Worm (Caenorhabditis elegans): ENCODE data around the gene srd-17.

The srd-17 gene

DNA sequence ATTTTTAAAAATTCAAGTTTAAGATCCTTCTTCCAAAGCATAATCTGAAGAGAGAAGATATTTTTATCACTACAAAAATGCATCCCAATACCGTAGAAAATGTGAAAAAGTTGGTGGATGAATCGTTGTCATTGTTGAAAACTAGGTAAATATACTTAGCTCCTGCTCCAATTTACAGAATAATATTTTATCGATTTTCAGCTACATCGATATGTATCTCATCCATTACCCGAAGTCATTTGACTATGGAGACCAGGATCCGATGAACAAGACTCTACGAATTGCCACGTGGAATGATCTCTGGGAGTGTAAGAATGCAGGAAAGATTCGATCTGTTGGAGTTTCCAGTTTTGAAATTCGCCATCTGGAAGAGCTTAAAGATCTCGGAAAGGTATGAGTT, 24.1 kb downstream of the srd-17 start:
- no peak for TF ChIP-seq unc-62 (GFP tag; optimal IDR thresholded peaks at IDR 0.05)

DNA sequence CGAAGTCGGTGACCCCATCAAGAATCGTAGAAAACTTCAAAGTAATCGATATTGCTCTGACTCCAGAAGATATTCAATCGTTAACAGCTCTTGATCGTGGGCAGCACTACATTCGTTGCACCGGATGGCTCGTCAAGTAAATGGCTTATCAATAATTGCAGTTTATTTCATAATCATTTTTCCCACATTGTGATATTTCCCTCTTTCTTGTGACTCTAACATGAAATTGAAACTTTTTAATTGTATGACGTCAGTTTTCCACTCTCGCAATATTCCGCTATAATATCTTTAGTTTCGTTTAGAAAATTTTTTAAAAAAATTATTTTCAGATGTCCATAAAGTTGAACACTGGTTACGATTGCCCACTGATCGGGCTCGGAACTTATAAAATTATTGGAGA, 24.6 kb downstream of the srd-17 start, which contains the start of gene F53F1.3:
Gene F53F1.3 (plus strand): TSS at position 330 of the 400 bp plus-strand sequence.
- TF ChIP-seq unc-62 (GFP tag; optimal IDR thresholded peaks at IDR 0.05), result no peak

DNA sequence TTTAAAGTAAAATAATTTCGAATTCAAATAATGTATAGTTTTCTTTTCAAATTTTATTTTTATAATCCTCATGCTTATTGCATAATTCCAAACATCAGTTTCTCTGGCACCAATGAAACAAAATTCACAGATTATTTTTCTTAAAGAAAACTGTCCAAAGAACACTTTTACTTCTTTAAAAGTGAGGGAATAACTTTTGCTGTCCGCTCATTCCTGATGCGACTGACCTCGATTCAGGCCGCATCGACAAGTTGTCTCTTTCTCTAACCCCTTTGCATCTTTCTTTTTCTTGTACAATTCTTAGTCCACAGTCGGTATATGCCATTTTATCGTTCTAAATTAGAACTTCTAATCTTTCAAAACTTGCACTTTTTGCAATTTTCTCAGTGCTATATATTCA, 26.0 kb downstream of the srd-17 start, which contains the start of gene F53F1.2:
Gene F53F1.2 (plus strand): TSS at position 306 of the 400 bp plus-strand sequence.
- TF ChIP-seq unc-62 (GFP tag; optimal IDR thresholded peaks at IDR 0.05), result no peak

DNA sequence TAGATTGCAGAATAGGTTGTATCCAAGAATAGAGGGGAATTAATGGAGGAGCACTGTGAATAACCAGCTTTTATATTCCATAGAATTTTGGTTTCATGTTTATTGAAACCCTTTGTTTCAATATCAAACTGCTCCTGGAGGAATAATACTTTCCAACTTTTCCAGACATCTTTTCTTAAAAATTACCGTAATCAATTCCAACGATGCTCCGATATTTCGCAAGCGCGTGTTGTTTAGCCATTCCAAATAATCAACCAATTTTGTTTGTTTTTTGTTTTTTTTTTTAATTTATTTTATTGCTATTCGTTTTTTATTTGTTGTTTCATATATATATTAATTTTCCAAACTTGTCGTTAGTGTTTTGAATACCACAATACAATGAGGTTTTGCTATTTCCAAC, 26.5 kb downstream of the srd-17 start, which contains the start of gene cutl-1:
Gene cutl-1 (minus strand): TSS at position 83 of the 400 bp plus-strand sequence.
- no peak for TF ChIP-seq unc-62 (GFP tag; optimal IDR thresholded peaks at IDR 0.05)

DNA sequence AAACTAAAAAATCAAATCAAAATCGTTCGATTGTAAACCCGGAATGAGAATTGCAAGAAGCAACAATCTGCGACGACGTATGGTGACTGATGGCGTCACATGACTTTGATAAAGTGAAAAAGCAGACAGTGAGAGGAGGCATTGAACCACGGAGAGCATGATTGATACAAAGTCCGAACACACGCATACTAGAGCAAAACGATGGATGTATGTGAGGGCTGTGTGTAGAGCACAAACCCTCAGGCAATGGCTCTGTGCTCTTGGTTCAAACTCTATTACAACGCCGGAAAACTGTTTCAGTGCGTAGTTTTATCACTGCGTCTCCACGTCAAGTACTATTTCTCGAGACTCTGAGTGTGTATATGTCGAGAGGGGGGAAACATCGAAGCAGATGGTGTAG, 30.0 kb downstream of the srd-17 start:
- TF ChIP-seq unc-62 (GFP tag; optimal IDR thresholded peaks at IDR 0.05), result no peak

DNA sequence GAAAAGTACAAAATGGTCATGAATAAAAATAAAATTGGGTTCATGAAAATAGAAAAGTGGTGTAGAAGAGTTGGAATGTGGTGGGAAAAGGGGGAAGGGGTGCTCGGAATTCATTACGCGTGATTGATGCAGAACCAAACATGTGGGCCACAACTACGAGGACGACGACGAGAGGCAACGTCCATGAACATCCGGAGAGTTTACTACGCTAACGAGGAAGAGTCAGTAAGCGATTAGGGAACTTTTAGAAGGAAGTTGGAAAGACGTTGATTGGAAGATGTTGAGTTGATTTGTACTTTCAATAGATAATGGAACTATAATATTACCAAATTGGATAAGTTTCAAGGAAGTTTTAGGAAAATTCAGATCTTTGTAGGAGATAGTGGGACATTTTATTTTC, 30.8 kb downstream of the srd-17 start:
- TF ChIP-seq unc-62 (GFP tag; optimal IDR thresholded peaks at IDR 0.05), result no peak

DNA sequence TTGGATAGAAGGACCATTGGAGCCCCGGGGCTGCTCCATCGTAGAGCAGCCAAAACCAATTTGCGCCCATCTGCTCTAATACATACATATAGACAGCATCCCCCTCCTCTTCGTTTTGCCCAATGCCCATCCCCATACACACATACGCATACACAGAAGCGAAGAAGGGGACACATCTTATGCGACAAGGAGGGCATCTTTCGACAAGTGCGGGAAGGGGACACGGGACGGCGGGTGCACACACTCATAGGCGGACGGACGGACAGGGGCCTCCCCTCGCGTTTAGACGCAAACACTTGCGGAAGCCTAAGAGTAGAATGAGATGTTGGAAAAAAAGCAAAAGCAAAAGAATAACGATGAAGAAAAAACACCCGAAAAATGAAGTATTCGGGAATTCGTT, 36.1 kb downstream of the srd-17 start:
- no peak for TF ChIP-seq unc-62 (GFP tag; optimal IDR thresholded peaks at IDR 0.05)

DNA sequence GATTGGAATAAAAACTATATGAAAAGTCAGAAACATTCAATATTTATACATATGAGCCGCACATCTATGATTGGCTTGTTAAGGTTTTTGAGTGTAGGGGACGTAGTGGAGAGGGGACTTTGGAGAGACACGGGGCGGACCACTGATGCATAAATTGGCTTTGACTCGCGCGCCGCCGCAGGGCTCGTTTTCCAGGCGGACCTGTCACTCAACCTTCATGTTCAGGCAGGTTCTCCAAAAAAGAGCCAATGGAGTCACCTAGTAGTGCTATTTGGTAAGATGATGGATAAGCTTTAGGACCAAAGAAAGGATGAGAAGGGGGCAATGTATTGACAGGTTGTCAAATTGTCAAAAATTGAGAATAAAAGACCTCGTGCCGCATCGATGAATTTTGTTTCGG, 37.5 kb downstream of the srd-17 start:
- no peak for TF ChIP-seq unc-62 (GFP tag; optimal IDR thresholded peaks at IDR 0.05)

DNA sequence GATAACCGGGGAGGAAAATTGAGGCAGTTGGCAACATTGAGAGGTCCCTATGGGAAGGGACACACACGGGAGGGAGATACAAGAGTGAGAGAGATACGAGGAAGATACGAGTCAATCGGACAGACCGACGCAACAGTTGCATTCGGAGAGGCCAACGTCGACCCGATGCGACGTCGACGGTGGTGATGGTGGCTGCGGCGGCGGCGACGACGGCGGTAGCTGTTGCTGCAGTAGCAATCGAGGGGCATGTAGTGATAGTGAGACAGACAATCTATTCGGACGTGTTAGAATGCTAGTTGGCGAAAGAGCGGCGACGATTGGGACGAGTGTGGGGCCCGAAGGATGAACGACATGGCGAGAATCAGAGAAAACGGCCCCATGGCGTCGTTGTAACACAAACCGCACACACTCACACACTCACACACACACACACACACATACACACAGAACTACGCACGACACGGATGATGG, 39.1 kb downstream of the srd-17 start:
- no peak for TF ChIP-seq unc-62 (GFP tag; optimal IDR thresholded peaks at IDR 0.05)

DNA sequence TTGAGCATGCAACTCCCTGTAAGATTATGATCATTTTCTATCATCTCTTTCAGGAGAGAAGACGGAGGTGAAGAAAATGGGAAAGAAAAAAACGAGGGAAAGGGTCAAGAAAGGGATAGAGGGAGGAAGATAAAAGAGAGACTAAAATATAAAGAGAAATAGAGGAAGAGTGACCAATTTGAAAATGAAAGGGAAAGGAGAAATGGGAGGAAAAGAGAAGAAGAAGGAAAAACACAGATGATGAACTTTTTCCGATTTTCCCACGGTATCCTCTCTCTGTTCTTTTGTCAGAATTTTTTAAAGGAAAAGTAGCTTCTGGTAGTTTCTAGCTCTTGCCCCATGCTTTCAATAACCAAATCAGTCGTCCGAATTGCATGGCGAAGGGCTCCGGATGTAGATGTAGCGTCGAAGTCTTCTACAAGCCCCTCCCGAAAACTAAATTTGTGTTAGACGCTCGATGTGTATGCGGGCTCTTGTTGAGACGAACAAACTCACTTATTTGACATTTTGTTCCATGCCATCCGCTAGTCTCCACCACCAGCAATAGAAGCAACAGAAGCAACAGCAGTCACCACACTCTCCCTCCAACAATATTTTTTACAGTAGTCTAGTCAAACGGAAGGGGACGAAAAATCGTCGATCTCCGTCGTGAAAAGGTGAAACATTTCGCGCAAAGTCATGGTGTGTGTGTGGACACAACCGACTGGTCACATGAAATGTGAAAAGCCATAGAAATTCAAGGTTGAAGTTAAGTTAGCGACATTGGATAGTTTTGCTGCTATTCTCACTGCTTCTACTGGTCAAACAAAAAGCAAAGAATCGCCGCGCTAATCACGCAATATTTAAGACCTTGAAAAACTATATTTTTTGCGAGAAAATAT, 40.9 kb downstream of the srd-17 start, which contains the start of gene somi-1:
Gene somi-1 (minus strand): TSS at position 18 of the 881 bp plus-strand sequence.
- no peak for TF ChIP-seq unc-62 (GFP tag; optimal IDR thresholded peaks at IDR 0.05)

DNA sequence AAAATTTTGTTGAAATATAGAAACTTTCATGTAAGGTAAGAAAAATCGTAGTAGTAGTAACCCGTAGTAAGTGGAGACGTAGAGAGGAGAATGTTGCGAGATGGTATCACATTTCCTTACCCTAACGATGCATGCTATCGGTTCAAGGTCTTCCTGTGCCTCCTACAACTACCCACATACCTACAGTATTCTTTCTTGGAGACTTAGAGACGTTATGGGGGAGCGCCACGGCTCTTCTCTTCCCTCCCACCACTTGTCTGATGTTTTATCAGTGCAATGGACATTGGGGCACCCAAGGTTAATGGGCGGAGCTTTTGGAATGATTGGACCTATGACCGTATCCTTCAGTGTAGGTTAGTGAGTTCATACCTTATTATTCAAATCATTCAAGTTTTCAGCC, 41.6 kb downstream of the srd-17 start:
- no peak for TF ChIP-seq unc-62 (GFP tag; optimal IDR thresholded peaks at IDR 0.05)

DNA sequence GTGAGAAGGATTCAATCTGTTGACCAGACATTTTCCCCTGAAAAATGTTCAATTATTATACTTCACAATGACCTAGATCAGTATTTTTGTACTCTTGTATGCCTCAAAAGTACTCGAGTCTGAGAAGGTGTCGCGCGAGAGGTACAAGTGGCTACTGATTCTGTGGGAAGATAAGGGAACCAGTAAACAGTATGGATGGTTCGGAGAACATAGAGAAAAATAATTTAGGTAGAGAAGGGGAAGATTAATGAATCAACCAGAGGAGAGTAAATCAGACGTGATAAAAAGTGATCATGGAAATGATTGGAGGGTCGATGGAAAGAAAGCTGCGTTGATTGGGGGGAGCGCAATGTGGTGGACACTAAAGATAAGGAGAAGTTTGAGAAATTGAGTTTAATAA, 43.1 kb downstream of the srd-17 start:
- no peak for TF ChIP-seq unc-62 (GFP tag; optimal IDR thresholded peaks at IDR 0.05)

DNA sequence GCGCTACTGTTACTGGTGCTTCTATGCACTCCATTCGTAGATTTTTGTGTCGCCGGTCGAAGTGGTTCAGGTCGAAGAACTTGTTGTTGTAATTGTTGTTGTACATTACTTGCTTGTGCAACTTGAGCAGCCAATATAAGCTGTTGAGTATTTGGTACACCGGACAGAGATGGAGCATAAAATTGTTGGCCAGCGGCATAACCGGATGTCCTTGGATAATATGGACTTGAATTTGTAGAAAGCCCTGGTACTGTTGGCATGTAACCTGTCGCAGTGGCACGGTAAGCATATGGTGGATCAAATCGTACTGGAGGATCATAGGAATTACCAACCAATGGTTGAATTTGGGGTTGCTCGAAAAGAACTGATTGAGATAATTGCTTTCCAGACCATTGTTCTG, 43.6 kb downstream of the srd-17 start:
- TF ChIP-seq unc-62 (GFP tag; optimal IDR thresholded peaks at IDR 0.05), result no peak

DNA sequence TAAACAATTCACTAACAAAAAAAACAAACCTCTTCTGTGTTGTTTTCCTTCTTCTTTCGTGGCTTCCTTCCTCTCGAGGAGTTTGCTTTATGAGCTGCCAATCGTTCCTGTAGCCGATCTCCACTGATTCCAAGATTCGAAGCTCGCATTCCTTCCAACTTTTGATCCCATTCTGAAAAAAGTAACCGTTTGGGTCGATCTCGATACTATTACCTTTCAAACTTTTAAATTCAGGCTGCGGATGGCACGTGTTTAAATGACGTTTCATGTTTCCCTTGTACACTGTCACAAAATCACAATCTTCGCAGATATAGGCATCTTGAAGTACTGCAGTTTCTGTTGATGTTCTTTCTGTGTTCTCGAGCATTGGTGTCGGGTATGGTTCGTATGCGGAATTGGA, 45.0 kb downstream of the srd-17 start:
- TF ChIP-seq unc-62 (GFP tag; optimal IDR thresholded peaks at IDR 0.05), result no peak

DNA sequence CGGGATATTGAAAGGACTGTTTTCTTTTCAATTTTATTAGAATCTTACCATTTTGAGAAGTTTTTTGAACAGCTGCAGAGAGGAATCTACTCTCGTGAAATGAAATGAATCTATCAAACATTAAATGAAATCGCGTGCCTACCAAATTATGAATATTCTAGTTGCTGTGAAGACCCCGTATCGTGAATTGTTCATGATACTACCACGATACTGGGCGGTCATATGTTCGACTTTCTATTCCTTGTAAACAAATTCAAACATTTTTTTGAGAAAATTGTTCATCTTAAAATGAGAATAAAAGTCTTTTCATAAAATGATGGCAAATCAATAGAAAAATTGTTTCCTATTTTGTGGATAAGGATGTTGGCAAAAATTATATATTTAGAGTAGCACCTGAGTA, 46.7 kb downstream of the srd-17 start, which contains the start of gene gcy-34:
Gene gcy-34 (minus strand): TSS at position 101 of the 400 bp plus-strand sequence.
- TF ChIP-seq unc-62 (GFP tag; optimal IDR thresholded peaks at IDR 0.05), result no peak

DNA sequence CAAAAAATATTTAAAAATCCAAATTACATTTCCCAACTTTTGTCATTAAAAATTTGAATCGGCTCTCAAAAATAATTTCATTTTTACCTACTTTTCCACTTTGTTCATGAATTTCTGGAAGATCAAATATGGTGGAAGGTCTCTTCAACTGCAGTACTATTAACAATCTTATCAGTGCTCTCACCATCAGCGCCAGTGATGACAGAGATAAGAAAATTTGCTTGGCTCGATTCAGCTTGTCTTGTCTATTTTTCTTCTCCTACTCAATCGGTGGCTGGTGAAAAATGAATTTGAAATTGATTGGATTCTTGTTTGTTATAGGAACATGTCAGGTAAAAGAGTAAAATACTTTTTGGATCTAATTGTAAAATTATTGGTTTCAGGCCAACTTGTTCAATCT, 51.5 kb downstream of the srd-17 start, which contains the start of gene cpz-2:
Gene cpz-2 (plus strand): TSS at position 210 of the 400 bp plus-strand sequence.
- TF ChIP-seq unc-62 (GFP tag; optimal IDR thresholded peaks at IDR 0.05), result no peak
